Fruit fly (Drosophila melanogaster) whole organism, embryonic: ENCODE data around the gene CG5612.
A peak's percentile ranks its signal among the peaks of the same experiment; 100 is the strongest.

Experiments
- Blimp-1 ChIP-seq: fragments of 200-800 bp; sonication (Bioruptor generic); optimal IDR thresholded peaks from 3 replicates; lab custom pipeline; 2018; ENCODE audit warnings: missing biosample characterization, missing genetic modification characterization, mild to moderate bottlenecking, moderate library complexity, missing genetic modification reagents
- C15 ChIP-seq: fragments of 200-800 bp; sonication (Bioruptor generic); IDR thresholded peaks from 3 replicates; pipeline ENCODE4 v1.3.6; 2022; ENCODE audit warnings: missing biosample characterization, missing genetic modification characterization
- CG11456 ChIP-seq: fragments of 200-800 bp; sonication (Bioruptor generic); IDR thresholded peaks from 3 replicates; pipeline ENCODE4 v1.3.6; 2022; ENCODE audit warnings: missing biosample characterization, missing genetic modification characterization
- CG11560 ChIP-seq: fragments of 200-800 bp; sonication (Bioruptor generic); IDR thresholded peaks from 3 replicates; pipeline ENCODE4 v1.3.6; 2022; ENCODE audit warnings: missing biosample characterization, missing genetic modification characterization
- CG1233 ChIP-seq: fragments of 200-800 bp; sonication (Bioruptor generic); optimal IDR thresholded peaks from 4 replicates; lab custom pipeline; 2018; ENCODE audit warnings: missing biosample characterization, mild to moderate bottlenecking, missing genetic modification characterization
- CG13894 ChIP-seq: fragments of 200-800 bp; sonication (Bioruptor generic); optimal IDR thresholded peaks from 3 replicates; lab custom pipeline; 2018; ENCODE audit warnings: missing biosample characterization, mild to moderate bottlenecking, missing genetic modification characterization, moderate library complexity
- CG14050 ChIP-seq: fragments of 200-800 bp; sonication (Bioruptor generic); IDR thresholded peaks from 3 replicates; pipeline ENCODE4 v1.3.6; 2022; ENCODE audit warnings: missing biosample characterization, missing genetic modification characterization
- CG15601 ChIP-seq: fragments of 200-800 bp; sonication (Bioruptor generic); optimal IDR thresholded peaks from 3 replicates; lab custom pipeline; 2019; ENCODE audit warnings: missing biosample characterization, mild to moderate bottlenecking, missing genetic modification characterization, moderate library complexity
- CG1603 ChIP-seq: fragments of 200-800 bp; sonication (Bioruptor generic); optimal IDR thresholded peaks from 2 replicates; lab custom pipeline; 2019; ENCODE audit warnings: missing biosample characterization, mild to moderate bottlenecking, missing genetic modification characterization, moderate library complexity
- CG17328 ChIP-seq: fragments of 200-800 bp; sonication (Bioruptor generic); IDR thresholded peaks from 2 replicates; pipeline ENCODE4 v1.3.6; 2022; ENCODE audit warnings: missing biosample characterization, missing genetic modification characterization
- CG2712 ChIP-seq: fragments of 200-800 bp; optimal IDR thresholded peaks from 3 replicates; lab custom pipeline; 2019; ENCODE audit warnings: missing biosample characterization, mild to moderate bottlenecking, missing genetic modification characterization, moderate library complexity
- CG2889 ChIP-seq: fragments of 200-800 bp; sonication (Bioruptor generic); IDR thresholded peaks from 3 replicates; pipeline ENCODE4 v1.3.6; 2022; ENCODE audit warnings: missing biosample characterization, missing genetic modification characterization
- CG30020 ChIP-seq: fragments of 200-800 bp; optimal IDR thresholded peaks from 2 replicates; lab custom pipeline; 2019; ENCODE audit warnings: missing biosample characterization, mild to moderate bottlenecking, missing genetic modification characterization, moderate library complexity
- CG4730 ChIP-seq: fragments of 200-800 bp; sonication (Bioruptor generic); IDR thresholded peaks from 2 replicates; pipeline ENCODE4 v1.3.6; 2022; ENCODE audit warnings: missing biosample characterization, missing genetic modification characterization
- CG5953 ChIP-seq: fragments of 200-800 bp; sonication (Bioruptor generic); IDR thresholded peaks from 2 replicates; pipeline ENCODE4 v1.3.6; 2022; ENCODE audit warnings: missing biosample characterization, missing genetic modification characterization
- CG6175 ChIP-seq: fragments of 200-800 bp; sonication (Bioruptor generic); IDR thresholded peaks from 3 replicates; pipeline ENCODE4 v1.3.6; 2022; ENCODE audit warnings: missing biosample characterization, missing genetic modification characterization
- CG6654 ChIP-seq: fragments of 200-800 bp; sonication (Bioruptor generic); optimal IDR thresholded peaks from 2 replicates; lab custom pipeline; 2017; ENCODE audit warnings: missing biosample characterization, mild to moderate bottlenecking, missing genetic modification characterization
- CG6813 ChIP-seq: fragments of 200-800 bp; sonication (Bioruptor generic); optimal IDR thresholded peaks from 2 replicates; lab custom pipeline; 2017; ENCODE audit warnings: missing biosample characterization, missing genetic modification characterization, mild to moderate bottlenecking, moderate library complexity, missing genetic modification reagents
- CG7928 ChIP-seq: fragments of 200-800 bp; sonication (Bioruptor generic); optimal IDR thresholded peaks from 2 replicates; lab custom pipeline; 2017; ENCODE audit warnings: missing biosample characterization, mild to moderate bottlenecking, missing genetic modification characterization
- CrebB ChIP-seq: fragments of 200-800 bp; sonication (Bioruptor generic); optimal IDR thresholded peaks from 3 replicates; lab custom pipeline; 2018; ENCODE audit warnings: missing biosample characterization, mild to moderate bottlenecking, missing genetic modification characterization
- Dad ChIP-seq: fragments of 200-800 bp; sonication (Bioruptor generic); optimal IDR thresholded peaks from 3 replicates; lab custom pipeline; 2016; ENCODE audit warnings: missing biosample characterization, missing genetic modification characterization
- E2f2 ChIP-seq: fragments of 200-800 bp; sonication (Bioruptor generic); IDR thresholded peaks from 2 replicates; pipeline ENCODE4 v1.3.6; 2022; ENCODE audit warnings: missing biosample characterization, missing genetic modification characterization
- Fer1 ChIP-seq: fragments of 200-800 bp; sonication (Bioruptor generic); optimal IDR thresholded peaks from 2 replicates; lab custom pipeline; 2017; ENCODE audit warnings: missing biosample characterization, mild to moderate bottlenecking, missing genetic modification characterization
- Fer3 ChIP-seq: fragments of 200-800 bp; sonication (Bioruptor generic); optimal IDR thresholded peaks from 2 replicates; lab custom pipeline; 2018; ENCODE audit warnings: missing biosample characterization, mild to moderate bottlenecking, missing genetic modification characterization, moderate library complexity
- HLH54F ChIP-seq: fragments of 200-800 bp; sonication (Bioruptor generic); optimal IDR thresholded peaks from 3 replicates; lab custom pipeline; 2016; ENCODE audit warnings: missing biosample characterization, missing genetic modification characterization
- Hand ChIP-seq: fragments of 200-800 bp; sonication (Bioruptor generic); optimal IDR thresholded peaks from 2 replicates; lab custom pipeline; 2017; ENCODE audit warnings: mild to moderate bottlenecking, missing biosample characterization, missing genetic modification reagents, missing genetic modification characterization
- MTF-1 ChIP-seq: fragments of 200-800 bp; sonication (Bioruptor generic); optimal IDR thresholded peaks from 2 replicates; lab custom pipeline; 2018; ENCODE audit warnings: missing biosample characterization, mild to moderate bottlenecking, missing genetic modification characterization, borderline replicate concordance
- Mes4 ChIP-seq: fragments of 200-800 bp; sonication (Bioruptor generic); optimal IDR thresholded peaks from 2 replicates; lab custom pipeline; 2016; ENCODE audit warnings: missing biosample characterization, missing genetic modification characterization
- NC2β ChIP-seq: fragments of 200-800 bp; sonication (Bioruptor generic); optimal IDR thresholded peaks from 2 replicates; lab custom pipeline; 2016; ENCODE audit warnings: missing biosample characterization, missing genetic modification characterization
- Ptx1 ChIP-seq: fragments of 200-800 bp; sonication (Bioruptor generic); IDR thresholded peaks from 2 replicates; pipeline ENCODE4 v1.3.6; 2022; ENCODE audit warnings: missing biosample characterization, missing genetic modification characterization
- Ravus ChIP-seq: fragments of 200-800 bp; sonication (Bioruptor generic); IDR thresholded peaks from 2 replicates; pipeline ENCODE4 v1.3.6; 2022; ENCODE audit warnings: missing biosample characterization, missing genetic modification characterization
- Tbp ChIP-seq: fragments of >200 bp; optimal IDR thresholded peaks from 2 replicates; lab custom pipeline; 2018; ENCODE audit warnings: missing biosample characterization, missing genetic modification characterization
- YL-1 ChIP-seq: fragments of 200-800 bp; sonication (Bioruptor generic); optimal IDR thresholded peaks from 3 replicates; lab custom pipeline; 2017; ENCODE audit warnings: missing biosample characterization, mild to moderate bottlenecking, missing genetic modification characterization
- abd-A ChIP-seq: fragments of 200-800 bp; sonication (Bioruptor generic); optimal IDR thresholded peaks from 3 replicates; lab custom pipeline; 2019; ENCODE audit warnings: missing biosample characterization, mild to moderate bottlenecking, missing genetic modification characterization, moderate library complexity
- ase ChIP-seq: fragments of 200-800 bp; sonication (Bioruptor generic); IDR thresholded peaks from 3 replicates; pipeline ENCODE4 v1.3.6; 2022; ENCODE audit warnings: missing biosample characterization, missing genetic modification characterization
- ato ChIP-seq: fragments of 200-800 bp; sonication (Bioruptor generic); IDR thresholded peaks from 2 replicates; pipeline ENCODE4 v1.3.6; 2022; ENCODE audit warnings: missing biosample characterization, missing genetic modification characterization; ENCODE audit not compliant: partially characterized antibody
- chif ChIP-seq, 2 experiments: fragments of 200-800 bp; sonication (Bioruptor generic); optimal IDR thresholded peaks; 3 replicates each; lab custom pipeline; 2016; ENCODE audit warnings: missing biosample characterization in 2 of 2, missing genetic modification characterization in 2 of 2
- ci ChIP-seq: fragments of 200-800 bp; sonication (Bioruptor generic); IDR thresholded peaks from 3 replicates; pipeline ENCODE4 v1.3.6; 2022; ENCODE audit warnings: missing biosample characterization, missing genetic modification characterization
- dpn ChIP-seq, 2 experiments: fragments of 200-800 bp; sonication (Bioruptor generic); optimal IDR thresholded peaks; 3 replicates each; lab custom pipeline; 2016; ENCODE audit warnings: missing biosample characterization in 2 of 2, missing genetic modification characterization in 2 of 2
- gfzf ChIP-seq: fragments of 200-800 bp; sonication (Bioruptor generic); optimal IDR thresholded peaks from 2 replicates; lab custom pipeline; 2016; ENCODE audit warnings: missing biosample characterization, mild to moderate bottlenecking, missing genetic modification characterization, moderate library complexity
- luna ChIP-seq: fragments of 200-800 bp; sonication (Bioruptor generic); optimal IDR thresholded peaks from 2 replicates; lab custom pipeline; 2016; ENCODE audit warnings: missing biosample characterization, missing genetic modification characterization
- onecut ChIP-seq: fragments of 200-800 bp; sonication (Bioruptor generic); IDR thresholded peaks from 2 replicates; pipeline ENCODE4 v1.3.6; 2022; ENCODE audit warnings: missing biosample characterization, missing genetic modification characterization
- pita ChIP-seq: fragments of 200-800 bp; sonication (Bioruptor generic); optimal IDR thresholded peaks from 2 replicates; lab custom pipeline; 2017; ENCODE audit warnings: missing biosample characterization, mild to moderate bottlenecking, missing genetic modification characterization
- pnt ChIP-seq: fragments of 200-800 bp; sonication (Bioruptor generic); optimal IDR thresholded peaks from 3 replicates; lab custom pipeline; 2016; ENCODE audit warnings: missing biosample characterization, missing genetic modification characterization
- pum ChIP-seq: fragments of 200-800 bp; sonication (Bioruptor generic); optimal IDR thresholded peaks from 2 replicates; lab custom pipeline; 2016; ENCODE audit warnings: missing biosample characterization, missing genetic modification characterization
- sr ChIP-seq: fragments of 200-800 bp; sonication (Bioruptor generic); IDR thresholded peaks from 3 replicates; pipeline ENCODE4 v1.3.6; 2022; ENCODE audit warnings: missing biosample characterization, missing genetic modification characterization
- stc ChIP-seq: fragments of 200-800 bp; sonication (Bioruptor generic); IDR thresholded peaks from 2 replicates; pipeline ENCODE4 v1.3.6; 2022; ENCODE audit warnings: missing biosample characterization, missing genetic modification characterization
- tll ChIP-seq, 2 experiments: fragments of 200-800 bp in 1 of 2; fragments of >200 bp in 1 of 2; sonication (Bioruptor generic) in 1 of 2; optimal IDR thresholded peaks; 2 replicates each; lab custom pipeline; 2017 to 2019; ENCODE audit warnings: missing biosample characterization in 2 of 2, missing genetic modification characterization in 2 of 2, mild to moderate bottlenecking in 1 of 2, moderate library complexity in 1 of 2
- vnd ChIP-seq: fragments of 200-800 bp; sonication (Bioruptor generic); IDR thresholded peaks from 3 replicates; pipeline ENCODE4 v1.3.6; 2022; ENCODE audit warnings: missing biosample characterization, missing genetic modification characterization; ENCODE audit not compliant: partially characterized antibody
- zf30C ChIP-seq: fragments of 200-800 bp; sonication (Bioruptor generic); optimal IDR thresholded peaks from 3 replicates; lab custom pipeline; 2018; ENCODE audit warnings: missing biosample characterization, mild to moderate bottlenecking, missing genetic modification characterization

CG5612 gene

dm6 chr3R:27604636-27605443, 21.0 kb downstream of the CG5612 start (continued):
- no peak for TF ChIP-seq CrebB (tag; lab: Kevin White, UChicago)
- no peak for TF ChIP-seq sr (GFP tag; lab: Robert Waterston, UW)
- no peak for TF ChIP-seq Hand (GFP tag; lab: Kevin White, UChicago)
- no peak for TF ChIP-seq ci (GFP tag; lab: Robert Waterston, UW)
- TF ChIP-seq CG1233 (GFP tag; lab: Kevin White, UChicago), result no peak
- no peak for TF ChIP-seq pum (GFP tag; lab: Kevin White, UChicago)
- no peak for TF ChIP-seq CG17328 (GFP tag; lab: Robert Waterston, UW)
- TF ChIP-seq MTF-1 (GFP tag; lab: Kevin White, UChicago), result no peak
- TF ChIP-seq Fer3, result no peak
- TF ChIP-seq Blimp-1 (GFP tag; lab: Kevin White, UChicago), result peak; percentile 21
- no peak for TF ChIP-seq HLH54F
- no peak for TF ChIP-seq CG11560 (tag; lab: Robert Waterston, UW)
- no peak for TF ChIP-seq CG13894
- TF ChIP-seq CG6175 (GFP tag; lab: Robert Waterston, UW), result no peak
- TF ChIP-seq CG4730 (GFP tag; lab: Robert Waterston, UW), result no peak
- TF ChIP-seq CG14050 (GFP tag; lab: Robert Waterston, UW), result no peak
- TF ChIP-seq tll (GFP tag; optimal IDR thresholded peaks at IDR 0.05; lab: Kevin White, UChicago), result no peak
- TF ChIP-seq pita (GFP tag; lab: Kevin White, UChicago), result no peak
- no peak for TF ChIP-seq NC2β
- TF ChIP-seq vnd (GFP tag; lab: Robert Waterston, UW), result no peak
- TF ChIP-seq CG6654 (GFP tag; lab: Kevin White, UChicago), result peak; percentile 12
- no peak for TF ChIP-seq Tbp (GFP tag; lab: Kevin White, UChicago)
- no peak for TF ChIP-seq YL-1 (GFP tag; lab: Kevin White, UChicago)
- peak in 1 of 2 experiments; percentile 25 for TF ChIP-seq dpn (GFP tag; optimal IDR thresholded peaks at IDR 0.05; lab: Kevin White, UChicago)
- no peak for TF ChIP-seq CG1603 (tag; lab: Kevin White, UChicago)
- TF ChIP-seq stc, result no peak
- TF ChIP-seq luna (GFP tag; lab: Kevin White, UChicago), result no peak
- no peak for TF ChIP-seq CG2889
- TF ChIP-seq Dad (GFP tag; lab: Kevin White, UChicago), result peak; percentile 2
- peak; percentile 10 for TF ChIP-seq CG6813 (GFP tag; lab: Kevin White, UChicago)
- TF ChIP-seq CG30020 (tag; lab: Kevin White, UChicago), result no peak
- no peak for TF ChIP-seq CG11456 (GFP tag; lab: Robert Waterston, UW)
- TF ChIP-seq Fer1 (GFP tag; lab: Kevin White, UChicago), result no peak
- no peak for TF ChIP-seq E2f2
- no peak for TF ChIP-seq Ptx1 (GFP tag; lab: Robert Waterston, UW)
- TF ChIP-seq Ravus (GFP tag; lab: Robert Waterston, UW), result no peak
- TF ChIP-seq CG7928 (GFP tag; lab: Kevin White, UChicago), result no peak
- TF ChIP-seq onecut (GFP tag; lab: Robert Waterston, UW), result no peak
- no peak for TF ChIP-seq CG5953 (GFP tag; lab: Robert Waterston, UW)
- TF ChIP-seq zf30C (GFP tag; lab: Kevin White, UChicago), result no peak
- TF ChIP-seq CG2712 (tag; lab: Kevin White, UChicago), result peak; percentile 46
- TF ChIP-seq ase, result no peak
- no peak for TF ChIP-seq ato
- TF ChIP-seq gfzf (GFP tag; lab: Kevin White, UChicago), result no peak
- no peak for TF ChIP-seq CG15601 (tag; lab: Kevin White, UChicago)
- TF ChIP-seq Mes4 (GFP tag; lab: Kevin White, UChicago), result no peak
- peak in 1 of 2 experiments; percentile 25 for TF ChIP-seq chif (GFP tag; optimal IDR thresholded peaks at IDR 0.05; lab: Kevin White, UChicago)
- no peak for TF ChIP-seq abd-A
- no peak for TF ChIP-seq C15 (GFP tag; lab: Robert Waterston, UW)
- TF ChIP-seq pnt (GFP tag; lab: Kevin White, UChicago), result peak; percentile 11
